Worm (Caenorhabditis elegans): ENCODE measurements around the gene pat-3.

The pat-3 gene

DNA sequence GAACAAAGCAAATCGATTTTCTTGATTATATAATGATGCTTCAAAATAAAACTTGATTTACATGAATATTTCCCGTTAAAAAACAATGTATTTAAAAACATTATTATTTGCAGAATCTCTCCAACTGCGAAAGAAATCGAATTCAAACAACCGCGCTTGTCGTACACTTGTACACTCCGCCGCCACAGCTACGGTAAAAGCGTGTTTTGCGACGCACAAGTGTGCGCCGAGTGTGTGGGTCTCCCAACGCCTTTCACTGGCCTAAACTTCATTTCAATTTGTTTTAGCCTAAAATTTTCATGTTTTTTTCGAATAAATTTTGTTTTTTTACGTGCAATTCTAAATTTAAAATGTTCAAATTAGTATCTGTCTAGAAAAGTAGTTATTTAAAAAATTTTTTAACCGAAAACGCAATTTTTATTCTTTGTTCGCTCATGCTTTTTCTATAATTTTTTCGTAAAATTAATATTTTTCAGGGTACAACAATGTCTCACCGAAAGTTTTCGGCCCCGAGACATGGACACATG, 46.5 kb downstream of the pat-3 start, which contains the start of gene rpl-3 (continued):
- TF ChIP-seq ceh-48 (tag; optimal IDR thresholded peaks at IDR 0.05) (peak; percentile 96), tbx-2 (tag; optimal IDR thresholded peaks at IDR 0.05) (peak; percentile 100), ceh-18 (tag; optimal IDR thresholded peaks at IDR 0.05) (peak; percentile 100), dmd-4 (tag; optimal IDR thresholded peaks at IDR 0.05; ENCODE audit: borderline replicate concordance) (peak; percentile 85), T23F11.4 (GFP tag; optimal IDR thresholded peaks at IDR 0.05) (peak; percentile 98), C38D4.7 (GFP tag; optimal IDR thresholded peaks at IDR 0.05) (peak; percentile 72), ama-1 (optimal IDR thresholded peaks at IDR 0.05) (no peak), C08G9.2 (tag; optimal IDR thresholded peaks at IDR 0.05) (peak; percentile 86), F13H6.1 (tag; optimal IDR thresholded peaks at IDR 0.05) (peak; percentile 97), hlh-8 (tag; optimal IDR thresholded peaks at IDR 0.05) (peak; percentile 96), hlh-6 (tag; optimal IDR thresholded peaks at IDR 0.05) (peak; percentile 88), nhr-11 (tag; optimal IDR thresholded peaks at IDR 0.05) (peak; percentile 96), pat-9 (tag; optimal IDR thresholded peaks at IDR 0.05) (peak; percentile 99), fkh-6 (tag; optimal IDR thresholded peaks at IDR 0.05) (peak; percentile 81), sox-4 (tag; optimal IDR thresholded peaks at IDR 0.05) (peak; percentile 96), hlh-13 (GFP tag; optimal IDR thresholded peaks at IDR 0.05) (peak; percentile 81), fax-1 (tag; optimal IDR thresholded peaks at IDR 0.05) (peak; percentile 84), elt-4 (tag; optimal IDR thresholded peaks at IDR 0.05) (no peak), unc-42 (tag; optimal IDR thresholded peaks at IDR 0.05) (peak; percentile 100), zip-5 (tag; optimal IDR thresholded peaks at IDR 0.05) (peak; percentile 63), syd-9 (tag; optimal IDR thresholded peaks at IDR 0.05) (peak; percentile 98), odd-2 (tag; optimal IDR thresholded peaks at IDR 0.05) (peak; percentile 52), lin-11 (tag; optimal IDR thresholded peaks at IDR 0.05) (peak; percentile 74), elt-2 (tag; optimal IDR thresholded peaks at IDR 0.05) (peak; percentile 99), pros-1 (tag; optimal IDR thresholded peaks at IDR 0.05) (peak; percentile 97), pag-3 (tag; optimal IDR thresholded peaks at IDR 0.05; ENCODE audit: borderline replicate concordance) (peak; percentile 90), che-1 (tag; optimal IDR thresholded peaks at IDR 0.05) (peak; percentile 81), tbx-7 (tag; optimal IDR thresholded peaks at IDR 0.05) (peak; percentile 89), unc-55 (GFP tag; optimal IDR thresholded peaks at IDR 0.05) (peak; percentile 89), dve-1 (tag; optimal IDR thresholded peaks at IDR 0.05) (peak; percentile 99), rnt-1 (tag; optimal IDR thresholded peaks at IDR 0.05) (peak; percentile 100), ceh-14 (tag; optimal IDR thresholded peaks at IDR 0.05) (peak; percentile 99), hlh-15 (tag; optimal IDR thresholded peaks at IDR 0.05) (peak; percentile 81), ceh-6 (GFP tag; optimal IDR thresholded peaks at IDR 0.05) (peak; percentile 87), ztf-16 (tag; optimal IDR thresholded peaks at IDR 0.05) (peak; percentile 99), sdc-2 (tag; optimal IDR thresholded peaks at IDR 0.05) (peak; percentile 88), eyg-1 (tag; optimal IDR thresholded peaks at IDR 0.05) (peak; percentile 91), ref-2 (tag; optimal IDR thresholded peaks at IDR 0.05) (peak; percentile 100), unc-86 (tag; optimal IDR thresholded peaks at IDR 0.05) (peak; percentile 99), ceh-45 (GFP tag; IDR thresholded peaks at IDR 0.05) (peak; percentile 90), ceh-9 (tag; optimal IDR thresholded peaks at IDR 0.05) (no peak), gmeb-2 (tag; optimal IDR thresholded peaks at IDR 0.05) (peak; percentile 96), ceh-30 (tag; optimal IDR thresholded peaks at IDR 0.05) (peak; percentile 98)
